Worm (Caenorhabditis elegans): Measurements from ENCODE around the gene acp-4.
"Not testable (repeated sequence)": the region's sequence is repeated elsewhere in the genome, so short reads cannot be mapped to it uniquely, and the experiment has no call there.

acp-4 gene

ce11 chrII:8464448-8464898 is 29.6 kb upstream of the acp-4 start, which contains the start of gene fars-3 (continued):
- peak; percentile 62 for TF ChIP-seq tlf-1 (GFP tag; optimal IDR thresholded peaks at IDR 0.05)
- TF ChIP-seq K11D2.4 (GFP tag; IDR thresholded peaks at IDR 0.05): no peak
- TF ChIP-seq hlh-12 (tag; optimal IDR thresholded peaks at IDR 0.05): no peak
- no peak for TF ChIP-seq bed-1 (GFP tag; IDR thresholded peaks at IDR 0.05)
- no peak for TF ChIP-seq egrh-3 (GFP tag; IDR thresholded peaks at IDR 0.05)
- TF ChIP-seq hrde-1 (tag; optimal IDR thresholded peaks at IDR 0.05; ENCODE audit: borderline replicate concordance): peak; percentile 71

DNA sequence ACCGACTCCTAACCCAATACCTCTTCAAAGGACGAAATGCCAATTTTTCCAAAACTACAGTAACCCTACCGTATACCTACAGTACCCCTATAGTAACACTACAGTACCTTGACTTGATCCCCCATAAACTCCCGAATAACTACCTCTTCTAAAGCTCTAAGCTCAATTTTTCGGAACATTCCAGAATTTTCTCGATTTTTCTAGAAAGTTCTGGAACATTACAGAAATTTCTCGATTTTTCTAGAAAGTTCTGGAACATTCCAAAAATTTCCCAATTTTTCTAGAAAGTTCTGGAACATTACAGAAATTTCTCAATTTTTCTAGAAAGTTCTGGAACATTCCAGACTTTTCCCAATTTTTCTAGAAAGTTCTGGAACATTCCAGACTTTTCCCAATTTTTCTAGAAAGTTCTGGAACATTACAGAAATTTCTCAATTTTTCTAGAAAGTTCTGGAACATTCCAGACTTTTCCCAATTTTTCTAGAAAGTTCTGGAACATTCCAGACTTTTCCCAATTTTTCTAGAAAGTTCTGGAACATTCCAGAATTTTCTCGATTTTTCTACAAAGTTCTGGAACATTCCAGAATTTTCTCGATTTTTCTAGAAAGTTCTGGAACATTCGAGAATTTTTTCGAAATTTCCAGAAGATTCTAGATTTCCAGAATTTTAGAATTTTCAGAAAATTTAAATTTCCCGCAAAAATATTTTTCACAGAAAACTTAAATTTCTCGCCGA is 25.1 kb upstream of the acp-4 start:
- peak; percentile 68 for TF ChIP-seq dox-1 (GFP tag; IDR thresholded peaks at IDR 0.05)
- TF ChIP-seq ceh-40 (GFP tag; IDR thresholded peaks at IDR 0.05): 0 out of 2 replicates have a peak, but pooled peaks have one; percentile 33
- peak; percentile 68; the same call in 1 of the 2 replicates for TF ChIP-seq madf-3 (GFP tag; IDR thresholded peaks at IDR 0.05)
- TF ChIP-seq egrh-3 (GFP tag; IDR thresholded peaks at IDR 0.05): peak; percentile 51
- peak; percentile 27 for TF ChIP-seq madf-6 (GFP tag; IDR thresholded peaks at IDR 0.05)
- peak; percentile 79; the same call in 1 of the 2 replicates for TF ChIP-seq aptf-3 (GFP tag; IDR thresholded peaks at IDR 0.05)
- peak; percentile 18; the same call in 1 of the 2 replicates for TF ChIP-seq rcor-1 (GFP tag; IDR thresholded peaks at IDR 0.05)
- TF ChIP-seq rpc-1 (optimal IDR thresholded peaks at IDR 0.05): peak; percentile 3
- TF ChIP-seq rpc-1 (tag; optimal IDR thresholded peaks at IDR 0.05): not testable (repeated sequence)
- TF ChIP-seq hsf-1 (GFP tag; IDR thresholded peaks at IDR 0.05): peak; percentile 97

- peak; percentile 96 for TF ChIP-seq cebp-1 (GFP tag; IDR thresholded peaks at IDR 0.05)
- peak; percentile 99 for TF ChIP-seq cebp-1 (tag; optimal IDR thresholded peaks at IDR 0.05)
- no peak for TF ChIP-seq ztf-25 (GFP tag; IDR thresholded peaks at IDR 0.05)
- TF ChIP-seq Y67H2A.10 (GFP tag; conservative IDR thresholded peaks at IDR 0.05): peak; percentile 8; the same call in 1 of the 2 replicates
- TF ChIP-seq zfh-2 (GFP tag; conservative IDR thresholded peaks at IDR 0.05): peak; percentile 69; the same call in 1 of the 2 replicates
- peak; percentile 26 for TF ChIP-seq lin-54 (GFP tag; optimal IDR thresholded peaks at IDR 0.05)
- TF ChIP-seq lin-35 (GFP tag; optimal IDR thresholded peaks at IDR 0.05): peak in 1 of 3 experiments; percentile 53
- no peak for TF ChIP-seq xnd-1 (tag; optimal IDR thresholded peaks at IDR 0.05)
- TF ChIP-seq rec-8 (tag; optimal IDR thresholded peaks at IDR 0.05): no peak
- TF ChIP-seq F39B2.1 (GFP tag; IDR thresholded peaks at IDR 0.05): no peak
- TF ChIP-seq K12H6.12 (tag; optimal IDR thresholded peaks at IDR 0.05): no peak
- 0 out of 2 replicates have a peak, but pooled peaks have one; percentile 22 for TF ChIP-seq pbrm-1 (GFP tag; IDR thresholded peaks at IDR 0.05)
- no peak for TF ChIP-seq hrde-1 (tag; optimal IDR thresholded peaks at IDR 0.05; ENCODE audit: borderline replicate concordance)
- no peak for TF ChIP-seq F33H1.4 (GFP tag; IDR thresholded peaks at IDR 0.05)
- TF ChIP-seq D2030.7 (GFP tag; IDR thresholded peaks at IDR 0.05): no peak
- TF ChIP-seq bed-1 (GFP tag; IDR thresholded peaks at IDR 0.05): no peak
- TF ChIP-seq attf-5 (GFP tag; optimal IDR thresholded peaks at IDR 0.05): peak; percentile 76
- peak; percentile 14; the same call in 1 of the 2 replicates for TF ChIP-seq nfyb-1 (GFP tag; IDR thresholded peaks at IDR 0.05)
- no peak for TF ChIP-seq nhr-27 (tag; optimal IDR thresholded peaks at IDR 0.05)
- TF ChIP-seq lin-26 (GFP tag; IDR thresholded peaks at IDR 0.05): peak; percentile 27; the same call in 1 of the 2 replicates
Observed at ce11 chrII:8457438-8457837, 22.5 kb upstream of the acp-4 start, which contains the start of gene zyg-9. Gene zyg-9, plus strand, starts transcription at chrII:8457818.
